Worm (Caenorhabditis elegans): ENCODE measurements around the gene col-94.

DNA sequence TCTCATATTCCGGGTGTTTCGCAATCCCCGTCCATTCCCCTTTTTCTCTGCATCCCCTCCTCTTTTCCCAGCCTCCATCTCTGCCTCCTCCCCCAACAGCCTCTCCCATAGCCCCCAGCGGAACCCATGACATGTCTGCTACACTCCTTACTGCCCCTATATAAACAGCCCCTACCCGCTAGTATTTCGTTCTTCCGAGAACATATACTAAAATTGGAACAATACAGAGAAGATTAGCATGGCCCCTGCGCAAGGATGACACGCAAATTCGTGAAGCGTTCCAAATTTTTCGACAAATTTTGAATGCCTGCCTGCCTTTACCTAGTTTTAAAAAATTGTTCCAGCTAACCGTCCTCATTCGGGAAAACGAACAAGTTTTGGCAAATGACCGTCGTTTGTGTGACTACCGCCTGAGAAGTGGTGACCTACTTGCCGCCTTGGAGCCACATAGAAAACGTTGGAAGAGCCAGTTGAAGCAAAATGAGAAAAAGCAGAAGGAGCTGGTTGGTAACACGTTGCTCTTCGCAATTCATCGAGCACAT is 1.9 kb upstream of the col-94 start:
- TF ChIP-seq lin-1 (GFP tag; IDR thresholded peaks at IDR 0.05) (peak; percentile 94), zag-1 (tag; optimal IDR thresholded peaks at IDR 0.05) (peak; percentile 70), nhr-28 (tag; optimal IDR thresholded peaks at IDR 0.05) (peak; percentile 66), hif-1 (tag; optimal IDR thresholded peaks at IDR 0.05) (peak; percentile 75 to 77), unc-39 (tag; optimal IDR thresholded peaks at IDR 0.05) (peak; percentile 77), lin-13 (GFP tag; optimal IDR thresholded peaks at IDR 0.05) (peak; percentile 94), snpc-4 (tag; optimal IDR thresholded peaks at IDR 0.05) (peak; percentile 100), ZK546.5 (tag; optimal IDR thresholded peaks at IDR 0.05) (no peak), nhr-10 (tag; optimal IDR thresholded peaks at IDR 0.05) (peak; percentile 74), daf-16 (GFP tag; optimal IDR thresholded peaks at IDR 0.05) (peak; percentile 89 to 92), daf-16 (tag; optimal IDR thresholded peaks at IDR 0.05) (peak; percentile 87), pqm-1 (tag; optimal IDR thresholded peaks at IDR 0.05) (peak; percentile 34)
